Fruit fly (Drosophila melanogaster): ENCODE results near the gene CG17475.
A peak's percentile ranks its signal among the peaks of the same experiment; 100 is the strongest.

The CG17475 gene

dm6 chr3R:17124177-17124576, 6.0 kb downstream of the CG17475 start, which contains the start of gene CG45079:
Gene CG45079 (plus strand): TSS chr3R:17124477.
- TF ChIP-seq fd59A (GFP tag; optimal IDR thresholded peaks at IDR 0.05) (no peak), CG8319 (GFP tag; optimal IDR thresholded peaks at IDR 0.05) (no peak), vri (GFP tag; optimal IDR thresholded peaks at IDR 0.05) (no peak), Sox14 (GFP tag; optimal IDR thresholded peaks at IDR 0.05) (no peak), CG31627 (GFP tag; optimal IDR thresholded peaks at IDR 0.05) (no peak), CG3032 (tag; optimal IDR thresholded peaks at IDR 0.05) (no peak), lz (GFP tag; optimal IDR thresholded peaks at IDR 0.05) (no peak), Eip78C (GFP tag) (no peak), Sox15 (GFP tag; optimal IDR thresholded peaks at IDR 0.05) (no peak), CG4318 (GFP tag; optimal IDR thresholded peaks at IDR 0.05) (no peak)

- TF ChIP-seq vri (GFP tag; optimal IDR thresholded peaks at IDR 0.05): peak; percentile 46
- no peak for TF ChIP-seq CG11902 (GFP tag; optimal IDR thresholded peaks at IDR 0.05)
- TF ChIP-seq acj6 (GFP tag; optimal IDR thresholded peaks at IDR 0.05): peak; percentile 49
- TF ChIP-seq CG15336 (GFP tag; IDR thresholded peaks at IDR 0.05): peak; percentile 58
- peak; percentile 64 for TF ChIP-seq CG34406 (GFP tag; optimal IDR thresholded peaks at IDR 0.05)
- TF ChIP-seq achi (GFP tag; optimal IDR thresholded peaks at IDR 0.05): peak; percentile 5
- peak; percentile 64 for TF ChIP-seq Met (GFP tag; optimal IDR thresholded peaks at IDR 0.05)
- TF ChIP-seq fkh (GFP tag; optimal IDR thresholded peaks at IDR 0.05): no peak
- no peak for TF ChIP-seq Eip75B (GFP tag; optimal IDR thresholded peaks at IDR 0.05)
- no peak for TF ChIP-seq topi (GFP tag; optimal IDR thresholded peaks at IDR 0.05)
- no peak for TF ChIP-seq CG6808 (GFP tag; optimal IDR thresholded peaks at IDR 0.05)
- peak; percentile 15 for TF ChIP-seq Sox14 (GFP tag; optimal IDR thresholded peaks at IDR 0.05)
- TF ChIP-seq Hr38 (GFP tag; optimal IDR thresholded peaks at IDR 0.05): no peak
- TF ChIP-seq CG16779 (tag; optimal IDR thresholded peaks at IDR 0.05): no peak
- no peak for TF ChIP-seq pdm3 (GFP tag; optimal IDR thresholded peaks at IDR 0.05)
- no peak for TF ChIP-seq Ets96B (tag; optimal IDR thresholded peaks at IDR 0.05)
- peak; percentile 27 for TF ChIP-seq Blimp-1 (GFP tag; optimal IDR thresholded peaks at IDR 0.05)
- TF ChIP-seq CG8319 (GFP tag; optimal IDR thresholded peaks at IDR 0.05): no peak
- peak; percentile 49 for TF ChIP-seq Sox102F (GFP tag; optimal IDR thresholded peaks at IDR 0.05)
- no peak for TF ChIP-seq Gug (GFP tag; IDR thresholded peaks at IDR 0.05)
- peak; percentile 22 for TF ChIP-seq Ets21C (GFP tag; optimal IDR thresholded peaks at IDR 0.05)
- TF ChIP-seq CG8119 (GFP tag; IDR thresholded peaks at IDR 0.05): peak; percentile 61; the same call in 2 of the 3 replicates
- peak; percentile 25 for TF ChIP-seq CG6276 (GFP tag; optimal IDR thresholded peaks at IDR 0.05)
- TF ChIP-seq svp (GFP tag): peak; percentile 88
- peak; percentile 13 for TF ChIP-seq net (GFP tag; optimal IDR thresholded peaks at IDR 0.05)
- TF ChIP-seq Eip78C (GFP tag): no peak
- TF ChIP-seq eg (GFP tag; IDR thresholded peaks at IDR 0.05): no peak; the same call in 2 of the 3 replicates
- TF ChIP-seq salr (GFP tag; optimal IDR thresholded peaks at IDR 0.05): no peak
- no peak for TF ChIP-seq Sox15 (GFP tag; optimal IDR thresholded peaks at IDR 0.05)
- TF ChIP-seq Hr4 (GFP tag; optimal IDR thresholded peaks at IDR 0.05): peak; percentile 29
- no peak for TF ChIP-seq ss (GFP tag; optimal IDR thresholded peaks at IDR 0.05)
- no peak for TF ChIP-seq CG9139 (GFP tag; optimal IDR thresholded peaks at IDR 0.05)
- peak; percentile 37 for TF ChIP-seq lz (GFP tag; optimal IDR thresholded peaks at IDR 0.05)
- TF ChIP-seq CG4318 (GFP tag; optimal IDR thresholded peaks at IDR 0.05): peak; percentile 12
- no peak for TF ChIP-seq CG1621 (tag; optimal IDR thresholded peaks at IDR 0.05)
- no peak for TF ChIP-seq CG6163 (GFP tag; IDR thresholded peaks at IDR 0.05)
- no peak for TF ChIP-seq esn (GFP tag; optimal IDR thresholded peaks at IDR 0.05)
- no peak for TF ChIP-seq Lpt (GFP tag; optimal IDR thresholded peaks at IDR 0.05)
- TF ChIP-seq CG10631 (GFP tag; optimal IDR thresholded peaks at IDR 0.05): peak; percentile 6
- TF ChIP-seq CG3032 (tag; optimal IDR thresholded peaks at IDR 0.05): no peak
- TF ChIP-seq Hr39 (GFP tag; optimal IDR thresholded peaks at IDR 0.05): peak; percentile 35
- no peak for TF ChIP-seq CG3919 (GFP tag; optimal IDR thresholded peaks at IDR 0.05)
- no peak for TF ChIP-seq fd59A (GFP tag; optimal IDR thresholded peaks at IDR 0.05)
- TF ChIP-seq fd85E (GFP tag; optimal IDR thresholded peaks at IDR 0.05): no peak
- TF ChIP-seq CG7368 (GFP tag; optimal IDR thresholded peaks at IDR 0.05): no peak
- TF ChIP-seq dac (GFP tag; optimal IDR thresholded peaks at IDR 0.05): no peak
- TF ChIP-seq CG6792 (GFP tag; optimal IDR thresholded peaks at IDR 0.05): peak; percentile 40
Observed at dm6 chr3R:17122796-17123504, 7.3 kb downstream of the CG17475 start.
